Worm (Caenorhabditis elegans) whole organism, early embryonic: ENCODE data around the gene T16A1.2.

Experiments
- B0310.2 ChIP-seq: sonication (generic microtip); optimal IDR thresholded peaks from 2 replicates; lab custom pipeline; 2016; ENCODE audit warnings: mild to moderate bottlenecking, missing genetic modification characterization, missing compliant biosample characterization
- aly-1 ChIP-seq: sonication (generic microtip); optimal IDR thresholded peaks from 2 replicates; lab custom pipeline; 2016; ENCODE audit warnings: missing genetic modification characterization, missing compliant biosample characterization
- ama-1 ChIP-seq: fragments of 150-350 bp; optimal IDR thresholded peaks from 2 replicates; lab custom pipeline; 2014
- ceh-13 ChIP-seq: fragments of 200-800 bp; sonication (Bioruptor generic); optimal IDR thresholded peaks from 2 replicates; lab custom pipeline; 2018; ENCODE audit warnings: mild to moderate bottlenecking, missing genetic modification characterization, missing compliant biosample characterization
- ceh-36 ChIP-seq: sonication (generic microtip); optimal IDR thresholded peaks from 2 replicates; lab custom pipeline; 2016; ENCODE audit warnings: missing genetic modification characterization, inconsistent platforms, missing compliant biosample characterization
- flt-1 ChIP-seq: fragments of 200-800 bp; sonication (Bioruptor generic); IDR thresholded peaks from 2 replicates; pipeline ENCODE4 v1.3.6; 2022; ENCODE audit warnings: missing genetic modification characterization, missing compliant biosample characterization
- hnd-1 ChIP-seq: sonication (generic microtip); optimal IDR thresholded peaks from 2 replicates; lab custom pipeline; 2016; ENCODE audit warnings: missing genetic modification characterization, missing compliant biosample characterization
- pes-1 ChIP-seq: fragments of 200-800 bp; sonication (Bioruptor generic); IDR thresholded peaks from 2 replicates; pipeline ENCODE4 v1.3.6; 2022; ENCODE audit warnings: missing genetic modification reagents, missing genetic modification characterization, missing compliant biosample characterization

ce11 chrII:2051372-2051771 is 44.0 kb upstream of the T16A1.2 start, which contains the start of gene fbxb-35:
- TF ChIP-seq B0310.2 (tag; lab: Kevin White, UChicago) (no peak), ceh-13 (GFP tag; lab: Kevin White, UChicago) (no peak), aly-1 (tag; lab: Kevin White, UChicago) (no peak), pes-1 (no peak), flt-1 (no peak), ama-1 (lab: Kevin White, UChicago) (no peak), hnd-1 (tag; lab: Kevin White, UChicago) (no peak), ceh-36 (no peak)
